In the genomic region with DNA sequence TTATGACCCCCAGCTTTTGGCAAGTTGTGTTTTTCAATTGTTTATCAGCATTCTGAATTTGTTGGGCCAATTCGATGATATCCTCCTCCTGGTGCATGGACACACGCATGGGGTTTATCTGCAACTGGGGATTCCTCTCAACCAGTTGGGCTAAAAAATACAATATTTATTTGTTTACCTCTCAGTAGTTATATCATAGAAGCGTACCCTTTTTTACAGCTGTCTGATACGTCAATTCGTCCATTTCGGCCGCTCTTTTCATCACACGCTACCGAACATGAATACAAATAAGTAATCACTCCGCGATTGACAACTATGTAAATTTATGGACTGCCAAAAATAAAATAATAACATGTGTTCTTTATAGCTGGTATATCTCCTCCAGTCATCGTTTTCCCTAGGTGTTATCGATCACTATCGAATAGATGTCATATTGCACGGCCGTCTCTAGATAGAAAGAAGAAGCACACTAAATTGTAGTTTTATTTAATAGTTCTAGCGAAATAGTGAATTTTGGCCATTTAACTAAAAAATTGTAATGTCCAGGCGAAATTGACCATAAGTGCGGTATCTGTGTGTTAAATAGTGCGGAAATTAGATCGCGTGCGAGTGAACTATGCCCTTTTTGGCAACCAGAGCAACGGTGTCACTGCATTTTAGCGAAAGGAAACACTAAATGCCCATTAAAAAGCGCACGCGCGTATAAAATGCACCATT, we compare ENCODE assay signal across 1 fruit fly cellular context.
TF ChIP-seq lines count a peak whose summit lies in the region.

TSS of gene mib2 (plus strand) at position 232 of the 717 bp plus-strand sequence.
TSS of gene CG31800 (minus strand) at position 364 of the 717 bp plus-strand sequence.

TF ChIP-seq in whole organism, embryonic, 481 proteins besides CTCF, POLR2A, EP300 and RAD21 (continued from another document):
- TF ChIP-seq bbx (GFP tag; IDR thresholded peaks at IDR 0.05; lab: Robert Waterston, UW; ENCODE audit: partially characterized antibody) (peak; percentile 91), mld (GFP tag; IDR thresholded peaks at IDR 0.05; lab: Robert Waterston, UW; ENCODE audit: partially characterized antibody) (peak; percentile 84), CG13287 (GFP tag; IDR thresholded peaks at IDR 0.05; lab: Robert Waterston, UW; ENCODE audit: partially characterized antibody) (peak; percentile 78), CG15514 (GFP tag; optimal IDR thresholded peaks at IDR 0.05; lab: Kevin White, UChicago) (peak; percentile 26), Xbp1 (GFP tag; optimal IDR thresholded peaks at IDR 0.05; lab: Kevin White, UChicago) (peak; percentile 26), esg (GFP tag; conservative IDR thresholded peaks at IDR 0.05; lab: Robert Waterston, UW) (no peak), sna (GFP tag; IDR thresholded peaks at IDR 0.05; lab: Robert Waterston, UW; ENCODE audit: partially characterized antibody) (peak; percentile 83), Bgb (GFP tag; IDR thresholded peaks at IDR 0.05; lab: Robert Waterston, UW; ENCODE audit: partially characterized antibody) (peak; percentile 89), CG14860 (GFP tag; IDR thresholded peaks at IDR 0.05; lab: Robert Waterston, UW; ENCODE audit: partially characterized antibody) (peak; percentile 76), CG4617 (GFP tag; optimal IDR thresholded peaks at IDR 0.05; lab: Kevin White, UChicago; ENCODE audit: borderline replicate concordance) (peak; percentile 90), nmo (GFP tag; optimal IDR thresholded peaks at IDR 0.05; lab: Kevin White, UChicago) (peak; percentile 20), CG17385 (GFP tag; optimal IDR thresholded peaks at IDR 0.05; lab: Kevin White, UChicago) (peak; percentile 95), vvl (GFP tag; IDR thresholded peaks at IDR 0.05; lab: Robert Waterston, UW) (peak; percentile 8; the same call in 1 of the 2 replicates), GATAe (GFP tag; conservative IDR thresholded peaks at IDR 0.05; lab: Robert Waterston, UW) (no peak), CG2120 (GFP tag; optimal IDR thresholded peaks at IDR 0.05; lab: Kevin White, UChicago) (peak; percentile 42), CG8924 (tag; optimal IDR thresholded peaks at IDR 0.05; lab: Kevin White, UChicago) (peak; percentile 16), amos (GFP tag; IDR thresholded peaks at IDR 0.05; lab: Robert Waterston, UW; ENCODE audit: partially characterized antibody) (peak; percentile 88), CG13894 (tag; optimal IDR thresholded peaks at IDR 0.05; lab: Kevin White, UChicago) (peak; percentile 1), H15 (GFP tag; IDR thresholded peaks at IDR 0.05; lab: Robert Waterston, UW) (no peak), Ets97D (GFP tag; optimal IDR thresholded peaks at IDR 0.05; lab: Kevin White, UChicago) (peak; percentile 8), CG6791 (GFP tag; IDR thresholded peaks at IDR 0.05; lab: Robert Waterston, UW; ENCODE audit: partially characterized antibody) (peak; percentile 85), lilli (GFP tag; optimal IDR thresholded peaks at IDR 0.05; lab: Kevin White, UChicago) (peak; percentile 10), phol (tag; optimal IDR thresholded peaks at IDR 0.05; lab: Kevin White, UChicago) (peak; percentile 5), mam (GFP tag; optimal IDR thresholded peaks at IDR 0.05; lab: Kevin White, UChicago) (no peak), ato (GFP tag; IDR thresholded peaks at IDR 0.05; lab: Robert Waterston, UW; ENCODE audit: partially characterized antibody) (peak; percentile 52; the same call in 1 of the 2 replicates), Dll (GFP tag; IDR thresholded peaks at IDR 0.05; lab: Robert Waterston, UW; ENCODE audit: partially characterized antibody) (peak; percentile 83), stwl (tag; optimal IDR thresholded peaks at IDR 0.05; lab: Kevin White, UChicago) (peak; percentile 59), tna (GFP tag; IDR thresholded peaks at IDR 0.05; lab: Robert Waterston, UW; ENCODE audit: partially characterized antibody) (peak; percentile 69), CG13424 (tag; optimal IDR thresholded peaks at IDR 0.05; lab: Kevin White, UChicago) (peak; percentile 2), CG16813 (GFP tag; IDR thresholded peaks at IDR 0.05; lab: Robert Waterston, UW; ENCODE audit: partially characterized antibody) (peak; percentile 76), CG9932 (GFP tag; IDR thresholded peaks at IDR 0.05; lab: Robert Waterston, UW) (peak; percentile 47; the same call in 1 of the 2 replicates), CG10431 (GFP tag; optimal IDR thresholded peaks at IDR 0.05; lab: Kevin White, UChicago) (no peak), Hr3 (GFP tag; optimal IDR thresholded peaks at IDR 0.05; lab: Kevin White, UChicago) (no peak), CG34224 (GFP tag; IDR thresholded peaks at IDR 0.05; lab: Robert Waterston, UW; ENCODE audit: partially characterized antibody) (peak; percentile 80), gro (GFP tag; optimal IDR thresholded peaks at IDR 0.05; lab: Kevin White, UChicago) (peak; percentile 20), row (GFP tag; IDR thresholded peaks at IDR 0.05; lab: Robert Waterston, UW) (peak; percentile 44; the same call in 1 of the 3 replicates), BEAF-32 (GFP tag; optimal IDR thresholded peaks at IDR 0.05; lab: Kevin White, UChicago) (peak; percentile 84), CG42726 (GFP tag; IDR thresholded peaks at IDR 0.05; lab: Robert Waterston, UW; ENCODE audit: partially characterized antibody) (peak; percentile 80), CG2129 (GFP tag; IDR thresholded peaks at IDR 0.05; lab: Robert Waterston, UW; ENCODE audit: partially characterized antibody) (peak; percentile 74), sob (GFP tag; IDR thresholded peaks at IDR 0.05; lab: Robert Waterston, UW) (peak; percentile 35; the same call in 1 of the 2 replicates), Usf (GFP tag; optimal IDR thresholded peaks at IDR 0.05; lab: Kevin White, UChicago) (no peak), inv (GFP tag; IDR thresholded peaks at IDR 0.05; lab: Robert Waterston, UW; ENCODE audit: partially characterized antibody) (peak; percentile 75), Oli (tag; optimal IDR thresholded peaks at IDR 0.05; lab: Kevin White, UChicago) (no peak), twi (tag; optimal IDR thresholded peaks at IDR 0.05; lab: Kevin White, UChicago) (peak; percentile 77), dpn (GFP tag; optimal IDR thresholded peaks at IDR 0.05; lab: Kevin White, UChicago) (peak in 1 of 2 experiments; percentile 0), Adf1 (GFP tag; IDR thresholded peaks at IDR 0.05; lab: Robert Waterston, UW) (no peak), CG2116 (GFP tag; optimal IDR thresholded peaks at IDR 0.05; lab: Kevin White, UChicago) (peak; percentile 73), CG14710 (tag; optimal IDR thresholded peaks at IDR 0.05; lab: Kevin White, UChicago) (peak; percentile 27), vnd (GFP tag; IDR thresholded peaks at IDR 0.05; lab: Robert Waterston, UW; ENCODE audit: partially characterized antibody) (peak; percentile 77), CG3281 (GFP tag; optimal IDR thresholded peaks at IDR 0.05; lab: Kevin White, UChicago) (peak; percentile 5), sug (tag; optimal IDR thresholded peaks at IDR 0.05; lab: Kevin White, UChicago) (peak; percentile 38), scrt (GFP tag; optimal IDR thresholded peaks at IDR 0.05; lab: Kevin White, UChicago) (peak; percentile 17), Sin3A (optimal IDR thresholded peaks at IDR 0.05; lab: Kevin White, UChicago) (peak; percentile 12), CG8281 (tag; optimal IDR thresholded peaks at IDR 0.05; lab: Kevin White, UChicago) (no peak), crp (GFP tag; optimal IDR thresholded peaks at IDR 0.05; lab: Kevin White, UChicago) (peak in 1 of 2 experiments; percentile 74), danr (GFP tag; IDR thresholded peaks at IDR 0.05; lab: Robert Waterston, UW) (no peak), Med (GFP tag; lab: Kevin White, UChicago) (peak; percentile 80), trem (tag; optimal IDR thresholded peaks at IDR 0.05; lab: Kevin White, UChicago) (peak; percentile 58), Ets65A (GFP tag; lab: Kevin White, UChicago) (peak; percentile 48), MBD-R2 (GFP tag; IDR thresholded peaks at IDR 0.05; lab: Robert Waterston, UW) (peak; percentile 65), fd102C (GFP tag; optimal IDR thresholded peaks at IDR 0.05; lab: Kevin White, UChicago) (no peak), CG17829 (tag; optimal IDR thresholded peaks at IDR 0.05; lab: Kevin White, UChicago) (peak; percentile 35), pita (GFP tag; optimal IDR thresholded peaks at IDR 0.05; lab: Kevin White, UChicago) (no peak), ewg (GFP tag; optimal IDR thresholded peaks at IDR 0.05; lab: Kevin White, UChicago) (peak; percentile 73), Sry-δ (GFP tag; optimal IDR thresholded peaks at IDR 0.05; lab: Kevin White, UChicago) (peak; percentile 93), Opbp (GFP tag; IDR thresholded peaks at IDR 0.05; lab: Robert Waterston, UW; ENCODE audit: partially characterized antibody) (peak; percentile 86; the same call in 2 of the 3 replicates), CG4424 (GFP tag; optimal IDR thresholded peaks at IDR 0.05; lab: Kevin White, UChicago) (no peak), CG10147 (GFP tag; optimal IDR thresholded peaks at IDR 0.05; lab: Kevin White, UChicago) (peak; percentile 32), YL-1 (GFP tag; optimal IDR thresholded peaks at IDR 0.05; lab: Kevin White, UChicago) (peak; percentile 59), grau (tag; optimal IDR thresholded peaks at IDR 0.05; lab: Kevin White, UChicago) (peak; percentile 20), zen2 (GFP tag; IDR thresholded peaks at IDR 0.05; lab: Robert Waterston, UW; ENCODE audit: partially characterized antibody) (peak; percentile 81; the same call in 2 of the 3 replicates), abd-A (tag; optimal IDR thresholded peaks at IDR 0.05; lab: Kevin White, UChicago) (peak; percentile 74), unc-4 (GFP tag; IDR thresholded peaks at IDR 0.05; lab: Robert Waterston, UW; ENCODE audit: partially characterized antibody) (peak; percentile 79), eyg (GFP tag; optimal IDR thresholded peaks at IDR 0.05; lab: Kevin White, UChicago) (no peak), hbn (GFP tag; IDR thresholded peaks at IDR 0.05; lab: Robert Waterston, UW; ENCODE audit: partially characterized antibody) (peak; percentile 55), Doc3 (GFP tag; IDR thresholded peaks at IDR 0.05; lab: Robert Waterston, UW; ENCODE audit: partially characterized antibody) (peak; percentile 76; the same call in 2 of the 3 replicates), CG1603 (tag; optimal IDR thresholded peaks at IDR 0.05; lab: Kevin White, UChicago) (peak; percentile 50), CG7963 (GFP tag; IDR thresholded peaks at IDR 0.05; lab: Robert Waterston, UW; ENCODE audit: partially characterized antibody) (peak; percentile 86), tll (GFP tag; optimal IDR thresholded peaks at IDR 0.05; lab: Kevin White, UChicago) (no peak), pzg (GFP tag; optimal IDR thresholded peaks at IDR 0.05; lab: Kevin White, UChicago) (peak; percentile 63), Abd-B (GFP tag; optimal IDR thresholded peaks at IDR 0.05; lab: Kevin White, UChicago) (peak; percentile 37), CG11504 (tag; optimal IDR thresholded peaks at IDR 0.05; lab: Kevin White, UChicago) (peak; percentile 23), CG12659 (GFP tag; optimal IDR thresholded peaks at IDR 0.05; lab: Kevin White, UChicago) (peak; percentile 40), CG7987 (GFP tag; optimal IDR thresholded peaks at IDR 0.05; lab: Kevin White, UChicago) (peak; percentile 15), nerfin-2 (GFP tag; IDR thresholded peaks at IDR 0.05; lab: Robert Waterston, UW; ENCODE audit: partially characterized antibody) (peak; percentile 78), Pdp1 (GFP tag; optimal IDR thresholded peaks at IDR 0.05; lab: Kevin White, UChicago) (peak in 1 of 2 experiments; percentile 77), Scr (GFP tag; IDR thresholded peaks at IDR 0.05; lab: Robert Waterston, UW; ENCODE audit: partially characterized antibody) (peak; percentile 85), CG3995 (GFP tag; optimal IDR thresholded peaks at IDR 0.05; lab: Kevin White, UChicago) (peak; percentile 48), gfzf (GFP tag; optimal IDR thresholded peaks at IDR 0.05; lab: Kevin White, UChicago) (peak; percentile 22)
